Worm (Caenorhabditis elegans) whole organism, L4 larva: Measurements from ENCODE around the gene C18A11.3.

ENCODE experiments used
- aly-2 ChIP-seq: sonication (generic microtip); optimal IDR thresholded peaks from 2 replicates; lab custom pipeline; 2018; ENCODE audit warnings: missing biosample characterization, missing genetic modification characterization
- ceh-20 ChIP-seq: fragments of 200-800 bp; sonication (Bioruptor generic); IDR thresholded peaks from 2 replicates; pipeline ENCODE4 v1.3.6; 2022; ENCODE audit warnings: missing genetic modification reagents, missing genetic modification characterization, missing compliant biosample characterization
- daf-12 ChIP-seq: fragments of 150-350 bp; optimal IDR thresholded peaks from 2 replicates; lab custom pipeline; 2014; ENCODE audit warnings: missing biosample characterization, missing genetic modification reagents, missing genetic modification characterization
- nhr-102 ChIP-seq: sonication (generic microtip); optimal IDR thresholded peaks from 2 replicates; lab custom pipeline; 2016; ENCODE audit warnings: mild to moderate bottlenecking, missing genetic modification characterization, moderate library complexity, missing compliant biosample characterization
- nhr-48 ChIP-seq: sonication (generic microtip); optimal IDR thresholded peaks from 2 replicates; lab custom pipeline; 2016; ENCODE audit warnings: mild to moderate bottlenecking, missing genetic modification characterization, missing compliant biosample characterization
- nhr-76 ChIP-seq: fragments of 150-350 bp; optimal IDR thresholded peaks from 2 replicates; lab custom pipeline; 2014; ENCODE audit warnings: missing biosample characterization, missing genetic modification characterization
- spr-1 ChIP-seq: sonication (generic microtip); optimal IDR thresholded peaks from 2 replicates; lab custom pipeline; 2016; ENCODE audit warnings: mild to moderate bottlenecking, missing genetic modification characterization, missing compliant biosample characterization
- tag-97 ChIP-seq: fragments of 200-800 bp; sonication (Bioruptor generic); IDR thresholded peaks from 2 replicates; pipeline ENCODE4 v1.3.6; 2022; ENCODE audit warnings: missing genetic modification characterization, missing compliant biosample characterization
- unc-39 ChIP-seq: sonication (generic microtip); optimal IDR thresholded peaks from 2 replicates; lab custom pipeline; 2017; ENCODE audit warnings: missing biosample characterization, missing genetic modification characterization
- unc-62 ChIP-seq, 3 experiments: fragments of 150-350 bp in 1 of 3; sonication (generic microtip); optimal IDR thresholded peaks in 2 of 3; peaks in 1 of 3; 1 replicate in 1 of 3; 2 replicates in 2 of 3; lab custom pipeline; 2014 to 2017; ENCODE audit warnings: missing biosample characterization in 3 of 3, missing genetic modification characterization in 3 of 3, missing genetic modification reagents in 3 of 3, missing genotype in 1 of 3
- ztf-11 ChIP-seq: fragments of 150-350 bp; optimal IDR thresholded peaks from 2 replicates; lab custom pipeline; 2014; ENCODE audit warnings: missing biosample characterization, missing genetic modification characterization

- TF ChIP-seq unc-39 (tag; lab: Kevin White, UChicago), result no peak
- no peak for TF ChIP-seq nhr-48
- no peak for TF ChIP-seq ztf-11 (tag; lab: Kevin White, UChicago)
- no peak for TF ChIP-seq daf-12
- no peak for TF ChIP-seq aly-2 (tag; lab: Kevin White, UChicago)
- TF ChIP-seq nhr-76, result no peak
- no peak for TF ChIP-seq nhr-102 (tag; lab: Kevin White, UChicago)
- no peak for TF ChIP-seq unc-62 (GFP tag; optimal IDR thresholded peaks at IDR 0.05 in 1 of 2; lab: Kevin White, UChicago)
- TF ChIP-seq unc-62 (tag; optimal IDR thresholded peaks at IDR 0.05; lab: Kevin White, UChicago), result no peak
- no peak for TF ChIP-seq tag-97 (GFP tag; lab: Robert Waterston, UW)
- no peak for TF ChIP-seq ceh-20
- TF ChIP-seq spr-1 (tag; lab: Kevin White, UChicago), result no peak
Measured at ce11 chrX:8078374-8078773, 17.5 kb downstream of the C18A11.3 start.
